Worm (Caenorhabditis elegans) whole organism, L4 larva: ENCODE results near the gene lgc-4.

ENCODE experiments used
- F10B5.3 ChIP-seq: sonication (generic microtip); optimal IDR thresholded peaks from 2 replicates; lab custom pipeline; 2016; ENCODE audit warnings: mild to moderate bottlenecking, missing genetic modification characterization, missing compliant biosample characterization
- T20F7.1 ChIP-seq: fragments of 200-800 bp; sonication (Bioruptor generic); optimal IDR thresholded peaks from 2 replicates; lab custom pipeline; 2018; ENCODE audit warnings: mild to moderate bottlenecking, missing genetic modification characterization, missing compliant biosample characterization
- Y5F2A.4 ChIP-seq: fragments of 200-800 bp; sonication (Bioruptor generic); optimal IDR thresholded peaks from 2 replicates; lab custom pipeline; 2018; ENCODE audit warnings: mild to moderate bottlenecking, missing genetic modification characterization, missing compliant biosample characterization
- ZK337.2 ChIP-seq: fragments of 200-800 bp; sonication (Bioruptor generic); IDR thresholded peaks from 2 replicates; pipeline ENCODE4 v1.3.6; 2022; ENCODE audit warnings: missing genetic modification reagents, missing genetic modification characterization, missing compliant biosample characterization
- aha-1 ChIP-seq: fragments of 150-350 bp; peaks from one replicate; lab custom pipeline; 2014; ENCODE audit warnings: missing biosample characterization, missing genetic modification characterization
- ces-1 ChIP-seq: fragments of 150-350 bp; sonication (generic microtip); optimal IDR thresholded peaks from 4 replicates; lab custom pipeline; 2014; ENCODE audit warnings: missing biosample characterization, missing genetic modification reagents, missing genetic modification characterization
- daf-19 ChIP-seq: fragments of 200-800 bp; sonication (Bioruptor generic); conservative IDR thresholded peaks from 2 replicates; pipeline ENCODE4 v1.3.6; 2022; ENCODE audit warnings: missing genetic modification characterization, missing compliant biosample characterization
- dmd-6 ChIP-seq: fragments of 200-800 bp; sonication (Bioruptor generic); IDR thresholded peaks from 2 replicates; pipeline ENCODE4 v1.3.6; 2022; ENCODE audit warnings: missing genetic modification reagents, missing genetic modification characterization, missing compliant biosample characterization
- dpl-1 ChIP-seq: fragments of 150-350 bp; optimal IDR thresholded peaks from 2 replicates; lab custom pipeline; 2014; ENCODE audit warnings: missing biosample characterization, missing genetic modification reagents, missing genetic modification characterization
- dve-1 ChIP-seq: sonication (generic microtip); optimal IDR thresholded peaks from 2 replicates; lab custom pipeline; 2017; ENCODE audit warnings: antibody characterized with exemption, mild to moderate bottlenecking, missing genetic modification characterization, missing compliant biosample characterization; ENCODE audit not compliant: insufficient read depth
- hlh-11 ChIP-seq: fragments of 200-800 bp; sonication (Bioruptor generic); optimal IDR thresholded peaks from 2 replicates; lab custom pipeline; 2018; ENCODE audit warnings: mild to moderate bottlenecking, missing genetic modification characterization, missing compliant biosample characterization
- hmg-1.1 ChIP-seq: fragments of 200-800 bp; sonication (Bioruptor generic); IDR thresholded peaks from 2 replicates; pipeline ENCODE4 v1.3.6; 2022; ENCODE audit warnings: missing genetic modification reagents, missing genetic modification characterization, missing compliant biosample characterization
- jun-1 ChIP-seq: fragments of 150-350 bp; optimal IDR thresholded peaks from 2 replicates; lab custom pipeline; 2014; ENCODE audit warnings: missing biosample characterization, missing genetic modification reagents, missing genetic modification characterization
- lim-7 ChIP-seq: fragments of 200-800 bp; sonication (Bioruptor generic); IDR thresholded peaks from 2 replicates; pipeline ENCODE4 v1.3.6; 2022; ENCODE audit warnings: missing genetic modification characterization, missing compliant biosample characterization
- lin-13 ChIP-seq: fragments of 150-350 bp; optimal IDR thresholded peaks from 2 replicates; lab custom pipeline; 2014; ENCODE audit warnings: missing biosample characterization, missing genetic modification reagents, missing genetic modification characterization
- madf-5 ChIP-seq, 2 experiments: fragments of 200-800 bp; sonication (Bioruptor generic); IDR thresholded peaks; 2 replicates each; pipeline ENCODE4 v1.3.6; 2022; ENCODE audit warnings: missing compliant biosample characterization in 2 of 2, missing genetic modification characterization in 2 of 2
- madf-9 ChIP-seq: fragments of 200-800 bp; sonication (Bioruptor generic); conservative IDR thresholded peaks from 2 replicates; pipeline ENCODE4 v1.3.6; 2022; ENCODE audit warnings: missing genetic modification reagents, missing genetic modification characterization, missing compliant biosample characterization
- mep-1 ChIP-seq: fragments of 150-350 bp; sonication (generic microtip); optimal IDR thresholded peaks from 3 replicates; lab custom pipeline; 2014; ENCODE audit warnings: missing biosample characterization, missing genetic modification characterization
- mes-2 ChIP-seq: sonication (generic microtip); optimal IDR thresholded peaks from 2 replicates; lab custom pipeline; 2016; ENCODE audit warnings: missing genotype, mild to moderate bottlenecking, missing genetic modification characterization, missing compliant biosample characterization; ENCODE audit not compliant: poor library complexity, severe bottlenecking
- mxl-2 ChIP-seq: fragments of 200-800 bp; sonication (Bioruptor generic); conservative IDR thresholded peaks from 2 replicates; pipeline ENCODE4 v1.3.6; 2022; ENCODE audit warnings: missing genetic modification reagents, missing genetic modification characterization, missing compliant biosample characterization
- nhr-102 ChIP-seq: sonication (generic microtip); optimal IDR thresholded peaks from 2 replicates; lab custom pipeline; 2016; ENCODE audit warnings: mild to moderate bottlenecking, missing genetic modification characterization, moderate library complexity, missing compliant biosample characterization
- pha-4 ChIP-seq, 2 experiments: fragments of 150-350 bp in 1 of 2; fragments of 200-800 bp in 1 of 2; sonication (Bioruptor generic) in 1 of 2; IDR thresholded peaks in 1 of 2; optimal IDR thresholded peaks in 1 of 2; 2 replicates each; pipeline versions ENCODE4 v1.3.6 to Lab custom; 2014 to 2022; ENCODE audit warnings: missing genetic modification characterization in 2 of 2, missing genetic modification reagents in 2 of 2, missing biosample characterization in 1 of 2, missing compliant biosample characterization in 1 of 2
- php-3 ChIP-seq: fragments of 200-800 bp; sonication (Bioruptor generic); IDR thresholded peaks from 2 replicates; pipeline ENCODE4 v1.3.6; 2022; ENCODE audit warnings: missing genetic modification reagents, missing genetic modification characterization, missing compliant biosample characterization
- pqm-1 ChIP-seq: sonication (generic microtip); optimal IDR thresholded peaks from 2 replicates; lab custom pipeline; 2017; ENCODE audit warnings: missing biosample characterization, missing genetic modification characterization
- sdz-12 ChIP-seq: fragments of 200-800 bp; sonication (Bioruptor generic); optimal IDR thresholded peaks from 2 replicates; lab custom pipeline; 2018; ENCODE audit warnings: mild to moderate bottlenecking, missing genetic modification characterization, missing compliant biosample characterization
- skn-1 ChIP-seq: fragments of 150-350 bp; optimal IDR thresholded peaks from 2 replicates; lab custom pipeline; 2014; ENCODE audit warnings: missing biosample characterization, missing genetic modification characterization
- snpc-1.2 ChIP-seq: fragments of 200-800 bp; sonication (Bioruptor generic); IDR thresholded peaks from 2 replicates; pipeline ENCODE4 v1.3.6; 2022; ENCODE audit warnings: missing genetic modification reagents, missing genetic modification characterization, missing compliant biosample characterization
- spr-1 ChIP-seq: sonication (generic microtip); optimal IDR thresholded peaks from 2 replicates; lab custom pipeline; 2016; ENCODE audit warnings: mild to moderate bottlenecking, missing genetic modification characterization, missing compliant biosample characterization
- unc-62 ChIP-seq, 3 experiments: fragments of 150-350 bp in 1 of 3; sonication (generic microtip); optimal IDR thresholded peaks in 2 of 3; peaks in 1 of 3; 1 replicate in 1 of 3; 2 replicates in 2 of 3; lab custom pipeline; 2014 to 2017; ENCODE audit warnings: missing biosample characterization in 3 of 3, missing genetic modification characterization in 3 of 3, missing genetic modification reagents in 3 of 3, missing genotype in 1 of 3
- zfp-3 ChIP-seq: fragments of 200-800 bp; sonication (Bioruptor generic); conservative IDR thresholded peaks from 2 replicates; pipeline ENCODE4 v1.3.6; 2022; ENCODE audit warnings: missing genetic modification reagents, missing genetic modification characterization, missing compliant biosample characterization

The lgc-4 gene

DNA sequence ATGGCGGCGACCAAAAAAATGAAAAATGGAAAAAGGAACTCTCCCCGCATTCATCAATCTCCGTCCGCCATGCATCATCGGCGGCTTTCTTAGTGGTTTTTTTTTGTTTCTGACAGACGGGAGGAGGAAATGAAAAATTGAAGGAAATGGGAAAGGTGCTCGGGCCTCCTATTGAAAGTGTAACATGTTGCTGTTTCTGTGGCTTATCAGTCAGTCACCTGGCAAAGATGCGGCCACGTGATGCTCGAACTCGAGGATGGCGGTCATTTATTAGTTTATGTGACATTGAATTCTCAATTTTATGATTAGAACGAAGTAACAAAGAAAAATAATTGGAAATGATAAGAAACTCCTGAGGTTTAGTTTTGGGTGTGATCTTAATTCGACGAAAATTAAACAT, 22.6 kb upstream of the lgc-4 start (continued):
- TF ChIP-seq pha-4 (GFP tag; IDR thresholded peaks at IDR 0.05; lab: Robert Waterston, UW) = peak; percentile 56; the same call in 1 of the 2 replicates
- TF ChIP-seq pha-4 (tag; optimal IDR thresholded peaks at IDR 0.05; lab: Kevin White, UChicago) = no peak
- peak; percentile 17 for TF ChIP-seq lin-13 (GFP tag; lab: Kevin White, UChicago)
- peak; percentile 8 for TF ChIP-seq T20F7.1 (GFP tag; lab: Kevin White, UChicago)
- peak; percentile 50 for TF ChIP-seq mes-2 (tag; lab: Kevin White, UChicago)
- peak; percentile 94 for TF ChIP-seq hlh-11 (tag; lab: Kevin White, UChicago)
- no peak for TF ChIP-seq daf-19 (GFP tag; lab: Robert Waterston, UW)
- TF ChIP-seq unc-62 (GFP tag; optimal IDR thresholded peaks at IDR 0.05 in 1 of 2; lab: Kevin White, UChicago) = peak in 1 of 2 experiments; percentile 86
- TF ChIP-seq unc-62 (tag; optimal IDR thresholded peaks at IDR 0.05; lab: Kevin White, UChicago) = no peak
- TF ChIP-seq mep-1 (tag; lab: Kevin White, UChicago) = peak; percentile 57
- no peak for TF ChIP-seq jun-1 (tag; lab: Kevin White, UChicago)
- no peak for TF ChIP-seq spr-1 (tag; lab: Kevin White, UChicago)
- peak; percentile 76 for TF ChIP-seq pqm-1 (tag; lab: Kevin White, UChicago)
- no peak for TF ChIP-seq snpc-1.2 (GFP tag; lab: Robert Waterston, UW)
- 0 out of 2 replicates have a peak, but pooled peaks have one; percentile 25 for TF ChIP-seq mxl-2
- peak; percentile 37; the same call in 1 of the 2 replicates for TF ChIP-seq lim-7
- no peak for TF ChIP-seq sdz-12 (GFP tag; lab: Kevin White, UChicago)
- peak; percentile 61 for TF ChIP-seq nhr-102 (tag; lab: Kevin White, UChicago)
- peak; percentile 82 for TF ChIP-seq aha-1
- TF ChIP-seq dmd-6 (GFP tag; lab: Robert Waterston, UW) = peak; percentile 93
- TF ChIP-seq hmg-1.1 (GFP tag; lab: Robert Waterston, UW) = no peak
- TF ChIP-seq dpl-1 (GFP tag; lab: Kevin White, UChicago) = no peak

DNA sequence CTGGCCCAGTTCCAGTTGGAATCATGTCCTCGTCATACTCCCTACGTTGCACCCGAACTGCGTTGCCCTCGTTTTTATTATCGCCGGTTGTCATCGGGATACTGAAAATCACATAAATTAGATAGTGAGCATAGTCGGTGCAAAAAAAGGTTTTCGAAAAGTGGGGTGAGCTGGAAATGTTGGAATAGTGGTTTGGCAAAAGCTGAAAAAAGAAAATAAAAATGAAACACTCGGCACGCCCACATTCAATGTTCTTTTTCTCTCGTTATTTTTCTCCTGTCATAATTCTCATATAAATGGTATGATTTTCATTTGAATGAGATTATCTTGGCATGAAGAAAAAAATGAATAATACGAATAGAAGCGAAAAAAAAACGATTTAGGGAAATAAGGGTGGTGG, 22.2 kb upstream of the lgc-4 start, which contains the start of gene F18G5.6:
F18G5.6 (minus strand) TSS at position 101 of the 400 bp plus-strand sequence.
- no peak for TF ChIP-seq ZK337.2
- 0 out of 2 replicates have a peak, but pooled peaks have one; percentile 12 for TF ChIP-seq lim-7

- TF ChIP-seq snpc-1.2 (GFP tag; lab: Robert Waterston, UW) (0 out of 2 replicates have a peak, but pooled peaks have one; percentile 17), zfp-3 (GFP tag; lab: Robert Waterston, UW) (peak; percentile 60; the same call in 1 of the 2 replicates), dve-1 (tag; lab: Kevin White, UChicago) (peak; percentile 54), nhr-102 (tag; lab: Kevin White, UChicago) (peak; percentile 47), php-3 (GFP tag; lab: Robert Waterston, UW) (peak; percentile 41; the same call in 1 of the 2 replicates), madf-9 (no peak)
These were observed 19.7 kb upstream of the lgc-4 start for ce11 chrX:9261626-9262189.

DNA sequence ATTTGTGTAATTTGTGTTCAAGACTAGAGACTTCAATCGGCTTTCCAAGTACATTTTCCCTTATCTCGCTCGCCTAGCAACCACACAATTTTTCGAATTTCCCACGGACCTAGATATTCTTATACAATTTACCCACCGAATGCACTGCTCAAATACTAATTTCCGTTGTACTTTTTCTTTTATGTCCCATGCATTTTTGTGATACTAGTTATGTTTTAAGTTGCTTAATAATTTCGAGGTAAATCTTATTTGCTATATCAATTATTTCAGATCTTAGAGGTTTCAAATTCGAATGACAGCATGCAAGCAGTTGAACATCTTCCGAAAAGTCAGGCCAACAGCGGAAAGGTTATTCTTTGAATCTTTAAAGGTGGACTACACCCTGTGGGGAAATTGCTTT, 17.5 kb upstream of the lgc-4 start, which contains the start of gene F18G5.1:
F18G5.1 (plus strand) TSS at position 301 of the 400 bp plus-strand sequence.
- TF ChIP-seq unc-62 (GFP tag; optimal IDR thresholded peaks at IDR 0.05 in 1 of 2; lab: Kevin White, UChicago) = no peak
- no peak for TF ChIP-seq unc-62 (tag; optimal IDR thresholded peaks at IDR 0.05; lab: Kevin White, UChicago)
- TF ChIP-seq sdz-12 (GFP tag; lab: Kevin White, UChicago) = no peak
- no peak for TF ChIP-seq ces-1 (GFP tag; lab: Kevin White, UChicago)
- TF ChIP-seq madf-5 (GFP tag; IDR thresholded peaks at IDR 0.05; lab: Robert Waterston, UW) = no peak
- TF ChIP-seq skn-1 = no peak

- TF ChIP-seq unc-62 (GFP tag; optimal IDR thresholded peaks at IDR 0.05 in 1 of 2; lab: Kevin White, UChicago) (peak in 1 of 2 experiments; percentile 59), unc-62 (tag; optimal IDR thresholded peaks at IDR 0.05; lab: Kevin White, UChicago) (no peak), F10B5.3 (peak; percentile 64), Y5F2A.4 (no peak)
These were observed 14.0 kb upstream of the lgc-4 start for ce11 chrX:9255993-9256392.
